Fruit fly (Drosophila melanogaster) whole organism, prepupa: Measurements from ENCODE around the gene Ipk2.

Experiments
- Blimp-1 ChIP-seq: fragments of 200-800 bp; sonication (Bioruptor generic); optimal IDR thresholded peaks from 3 replicates; lab custom pipeline; 2017; ENCODE audit warnings: missing biosample characterization, missing genetic modification characterization, mild to moderate bottlenecking, moderate library complexity, missing genetic modification reagents
- CG10631 ChIP-seq: fragments of 200-800 bp; sonication (Bioruptor generic); optimal IDR thresholded peaks from 2 replicates; lab custom pipeline; 2016; ENCODE audit warnings: missing biosample characterization, missing genetic modification characterization
- CG10669 ChIP-seq: fragments of 200-800 bp; sonication (Bioruptor generic); optimal IDR thresholded peaks from 3 replicates; lab custom pipeline; 2018; ENCODE audit warnings: missing biosample characterization, mild to moderate bottlenecking, missing genetic modification characterization, moderate library complexity
- CG11294 ChIP-seq: fragments of 200-800 bp; sonication (Bioruptor generic); IDR thresholded peaks from 2 replicates; pipeline ENCODE4 v1.3.6; 2022; ENCODE audit warnings: missing biosample characterization, missing genetic modification characterization
- CG11762 ChIP-seq: fragments of 200-800 bp; sonication (Bioruptor generic); optimal IDR thresholded peaks from 3 replicates; lab custom pipeline; 2016; ENCODE audit warnings: missing biosample characterization, missing genetic modification characterization; ENCODE audit not compliant: insufficient read depth
- CG11902 ChIP-seq: fragments of 200-800 bp; sonication (Bioruptor generic); optimal IDR thresholded peaks from 3 replicates; lab custom pipeline; 2016; ENCODE audit warnings: missing biosample characterization, missing genetic modification characterization
- CG1621 ChIP-seq: fragments of 200-800 bp; sonication (Bioruptor generic); optimal IDR thresholded peaks from 3 replicates; lab custom pipeline; 2018; ENCODE audit warnings: missing biosample characterization, mild to moderate bottlenecking, missing genetic modification characterization
- CG16779 ChIP-seq: fragments of 200-800 bp; sonication (Bioruptor generic); optimal IDR thresholded peaks from 3 replicates; lab custom pipeline; 2017; ENCODE audit warnings: missing biosample characterization, mild to moderate bottlenecking, missing genetic modification characterization
- CG3032 ChIP-seq: fragments of 200-800 bp; optimal IDR thresholded peaks from 2 replicates; lab custom pipeline; 2019; ENCODE audit warnings: missing biosample characterization, mild to moderate bottlenecking, missing genetic modification characterization, moderate library complexity
- CG31627 ChIP-seq: fragments of 200-800 bp; sonication (Bioruptor generic); optimal IDR thresholded peaks from 3 replicates; lab custom pipeline; 2016; ENCODE audit warnings: missing biosample characterization, missing genetic modification characterization
- CG32006 ChIP-seq: fragments of 200-800 bp; sonication (Bioruptor generic); optimal IDR thresholded peaks from 3 replicates; lab custom pipeline; 2017; ENCODE audit warnings: missing biosample characterization, mild to moderate bottlenecking, missing genetic modification characterization
- CG4318 ChIP-seq: fragments of 200-800 bp; sonication (Bioruptor generic); optimal IDR thresholded peaks from 3 replicates; lab custom pipeline; 2017; ENCODE audit warnings: missing biosample characterization, mild to moderate bottlenecking, missing genetic modification characterization
- CG6276 ChIP-seq: fragments of 200-800 bp; sonication (Bioruptor generic); optimal IDR thresholded peaks from 2 replicates; lab custom pipeline; 2017; ENCODE audit warnings: missing biosample characterization, mild to moderate bottlenecking, missing genetic modification characterization
- CG6792 ChIP-seq: fragments of 200-800 bp; sonication (Bioruptor generic); optimal IDR thresholded peaks from 3 replicates; lab custom pipeline; 2016; ENCODE audit warnings: missing biosample characterization, missing genetic modification characterization
- CG6854 ChIP-seq: fragments of 200-800 bp; sonication (Bioruptor generic); optimal IDR thresholded peaks from 2 replicates; lab custom pipeline; 2017; ENCODE audit warnings: missing biosample characterization, mild to moderate bottlenecking, missing genetic modification characterization
- CG7368 ChIP-seq: fragments of 200-800 bp; sonication (Bioruptor generic); optimal IDR thresholded peaks from 3 replicates; lab custom pipeline; 2016; ENCODE audit warnings: missing biosample characterization, missing genetic modification characterization
- CG8119 ChIP-seq: fragments of 200-800 bp; sonication (Bioruptor generic); IDR thresholded peaks from 3 replicates; pipeline ENCODE4 v1.3.6; 2022; ENCODE audit warnings: missing biosample characterization, missing genetic modification characterization
- CG8319 ChIP-seq: fragments of 200-800 bp; sonication (Bioruptor generic); optimal IDR thresholded peaks from 3 replicates; lab custom pipeline; 2016; ENCODE audit warnings: missing biosample characterization, missing genetic modification characterization
- CG8632 ChIP-seq: fragments of 200-800 bp; sonication (Bioruptor generic); optimal IDR thresholded peaks from 3 replicates; lab custom pipeline; 2016; ENCODE audit warnings: missing biosample characterization, missing genetic modification characterization
- CG9139 ChIP-seq: fragments of 200-800 bp; sonication (Bioruptor generic); optimal IDR thresholded peaks from 3 replicates; lab custom pipeline; 2017; ENCODE audit warnings: missing biosample characterization, mild to moderate bottlenecking, missing genetic modification characterization
- Eip75B ChIP-seq: fragments of 200-800 bp; sonication (Bioruptor generic); optimal IDR thresholded peaks from 3 replicates; lab custom pipeline; 2016; ENCODE audit warnings: missing biosample characterization, missing genetic modification characterization
- Eip78C ChIP-seq: fragments of 200-800 bp; sonication (Bioruptor generic); peaks from one replicate; lab custom pipeline; 2016; ENCODE audit warnings: missing biosample characterization, missing genetic modification characterization
- Eip93F ChIP-seq: fragments of 200-800 bp; sonication (Bioruptor generic); optimal IDR thresholded peaks from 2 replicates; lab custom pipeline; 2016; ENCODE audit warnings: missing biosample characterization, mild to moderate bottlenecking, missing genetic modification characterization
- Ets96B ChIP-seq: fragments of 200-800 bp; optimal IDR thresholded peaks from 2 replicates; lab custom pipeline; 2019; ENCODE audit warnings: missing biosample characterization, mild to moderate bottlenecking, missing genetic modification characterization, moderate library complexity
- Gug ChIP-seq: fragments of 200-800 bp; sonication (Bioruptor generic); IDR thresholded peaks from 2 replicates; pipeline ENCODE4 v1.3.6; 2022; ENCODE audit warnings: missing biosample characterization, missing genetic modification characterization
- Hr39 ChIP-seq: fragments of 200-800 bp; sonication (Bioruptor generic); optimal IDR thresholded peaks from 2 replicates; lab custom pipeline; 2016; ENCODE audit warnings: missing biosample characterization, missing genetic modification characterization
- Hr4 ChIP-seq: fragments of 200-800 bp; sonication (Bioruptor generic); optimal IDR thresholded peaks from 3 replicates; lab custom pipeline; 2016; ENCODE audit warnings: missing biosample characterization, missing genetic modification characterization
- Lpt ChIP-seq: fragments of 200-800 bp; sonication (Bioruptor generic); optimal IDR thresholded peaks from 3 replicates; lab custom pipeline; 2016; ENCODE audit warnings: missing biosample characterization, missing genetic modification characterization
- Met ChIP-seq: fragments of 200-800 bp; sonication (Bioruptor generic); optimal IDR thresholded peaks from 3 replicates; lab custom pipeline; 2016; ENCODE audit warnings: missing biosample characterization, missing genetic modification characterization
- OdsH ChIP-seq: fragments of 200-800 bp; sonication (Bioruptor generic); optimal IDR thresholded peaks from 3 replicates; lab custom pipeline; 2016; ENCODE audit warnings: missing biosample characterization, missing genetic modification characterization
- Smox ChIP-seq: fragments of 200-800 bp; sonication (Bioruptor generic); optimal IDR thresholded peaks from 3 replicates; lab custom pipeline; 2016; ENCODE audit warnings: missing biosample characterization, missing genetic modification characterization
- Sox14 ChIP-seq: fragments of 200-800 bp; sonication (Bioruptor generic); optimal IDR thresholded peaks from 3 replicates; lab custom pipeline; 2016; ENCODE audit warnings: missing biosample characterization, missing genetic modification characterization
- Sox15 ChIP-seq: fragments of 200-800 bp; sonication (Bioruptor generic); optimal IDR thresholded peaks from 3 replicates; lab custom pipeline; 2016; ENCODE audit warnings: missing biosample characterization, missing genetic modification characterization
- acj6 ChIP-seq: fragments of 200-800 bp; sonication (Bioruptor generic); optimal IDR thresholded peaks from 3 replicates; lab custom pipeline; 2016; ENCODE audit warnings: missing biosample characterization, missing genetic modification characterization
- cyc ChIP-seq: fragments of 200-800 bp; sonication (Bioruptor generic); optimal IDR thresholded peaks from 3 replicates; lab custom pipeline; 2016; ENCODE audit warnings: missing biosample characterization, missing genetic modification characterization
- dac ChIP-seq: fragments of 200-800 bp; sonication (Bioruptor generic); optimal IDR thresholded peaks from 2 replicates; lab custom pipeline; 2017; ENCODE audit warnings: missing biosample characterization, mild to moderate bottlenecking, missing genetic modification characterization
- dsx ChIP-seq: fragments of 200-800 bp; optimal IDR thresholded peaks from 3 replicates; lab custom pipeline; 2019; ENCODE audit warnings: missing biosample characterization, mild to moderate bottlenecking, missing genetic modification characterization, moderate library complexity; ENCODE audit not compliant: poor library complexity, severe bottlenecking
- eg ChIP-seq: fragments of 200-800 bp; sonication (Bioruptor generic); IDR thresholded peaks from 3 replicates; pipeline ENCODE4 v1.3.6; 2022; ENCODE audit warnings: missing biosample characterization, missing genetic modification characterization
- esn ChIP-seq: fragments of 200-800 bp; sonication (Bioruptor generic); optimal IDR thresholded peaks from 2 replicates; lab custom pipeline; 2016; ENCODE audit warnings: missing biosample characterization, mild to moderate bottlenecking, missing genetic modification characterization, moderate library complexity
- fd59A ChIP-seq: fragments of 200-800 bp; sonication (Bioruptor generic); optimal IDR thresholded peaks from 2 replicates; lab custom pipeline; 2017; ENCODE audit warnings: missing biosample characterization, mild to moderate bottlenecking, missing genetic modification characterization, missing genetic modification reagents
- fd85E ChIP-seq: fragments of 200-800 bp; sonication (Bioruptor generic); optimal IDR thresholded peaks from 3 replicates; lab custom pipeline; 2016; ENCODE audit warnings: missing biosample characterization, missing genetic modification characterization
- fkh ChIP-seq: fragments of 200-800 bp; sonication (Bioruptor generic); optimal IDR thresholded peaks from 3 replicates; lab custom pipeline; 2017; ENCODE audit warnings: missing biosample characterization, mild to moderate bottlenecking, missing genetic modification characterization, moderate library complexity
- lz ChIP-seq: fragments of 200-800 bp; sonication (Bioruptor generic); optimal IDR thresholded peaks from 3 replicates; lab custom pipeline; 2016; ENCODE audit warnings: missing biosample characterization, missing genetic modification characterization
- net ChIP-seq: fragments of 200-800 bp; sonication (Bioruptor generic); optimal IDR thresholded peaks from 3 replicates; lab custom pipeline; 2016; ENCODE audit warnings: missing biosample characterization, missing genetic modification characterization
- salr ChIP-seq, 2 experiments: fragments of 200-800 bp; sonication (Bioruptor generic); optimal IDR thresholded peaks; 3 replicates each; lab custom pipeline; 2016 to 2018; ENCODE audit warnings: missing biosample characterization in 2 of 2, missing genetic modification characterization in 2 of 2, mild to moderate bottlenecking in 1 of 2
- spab ChIP-seq: fragments of 200-800 bp; sonication (Bioruptor generic); optimal IDR thresholded peaks from 2 replicates; lab custom pipeline; 2017; ENCODE audit warnings: missing biosample characterization, mild to moderate bottlenecking, missing genetic modification characterization, missing genetic modification reagents
- ss ChIP-seq, 2 experiments: fragments of 200-800 bp; sonication (Bioruptor generic); optimal IDR thresholded peaks; 2 replicates in 1 of 2; 3 replicates in 1 of 2; lab custom pipeline; 2017 to 2018; ENCODE audit warnings: mild to moderate bottlenecking in 2 of 2, missing biosample characterization in 2 of 2, missing genetic modification characterization in 2 of 2, moderate library complexity in 1 of 2
- svp ChIP-seq: fragments of 200-800 bp; sonication (Bioruptor generic); peaks from one replicate; lab custom pipeline; 2016; ENCODE audit warnings: missing biosample characterization, missing genetic modification characterization

Gene Ipk2

dm6 chr2L:604060-604459, 30.0 kb upstream of the Ipk2 start (continued):
- TF ChIP-seq salr (GFP tag; optimal IDR thresholded peaks at IDR 0.05; lab: Kevin White, UChicago): peak in 1 of 2 experiments; percentile 21
- no peak for TF ChIP-seq CG8319
- TF ChIP-seq Lpt (GFP tag; lab: Kevin White, UChicago): peak; percentile 46
- TF ChIP-seq CG7368 (GFP tag; lab: Kevin White, UChicago): no peak
- no peak for TF ChIP-seq CG3032 (tag; lab: Kevin White, UChicago)
- TF ChIP-seq Hr4 (GFP tag; lab: Kevin White, UChicago): peak; percentile 82
- TF ChIP-seq cyc (GFP tag; lab: Kevin White, UChicago): no peak
- TF ChIP-seq CG4318 (GFP tag; lab: Kevin White, UChicago): peak; percentile 56
- peak; percentile 78 for TF ChIP-seq CG6276 (GFP tag; lab: Kevin White, UChicago)
- TF ChIP-seq net: peak; percentile 42
- TF ChIP-seq eg (GFP tag; lab: Robert Waterston, UW): peak; percentile 88
- peak; percentile 57 for TF ChIP-seq dac (GFP tag; lab: Kevin White, UChicago)
- peak; percentile 9 for TF ChIP-seq esn (GFP tag; lab: Kevin White, UChicago)
- TF ChIP-seq CG6854 (GFP tag; lab: Kevin White, UChicago): no peak
- no peak for TF ChIP-seq fkh (GFP tag; lab: Kevin White, UChicago)

- TF ChIP-seq CG8119: no peak
- TF ChIP-seq Met: peak; percentile 53
- TF ChIP-seq ss (GFP tag; optimal IDR thresholded peaks at IDR 0.05; lab: Kevin White, UChicago): no peak
- peak; percentile 90 for TF ChIP-seq fkh (GFP tag; lab: Kevin White, UChicago)
- TF ChIP-seq CG16779: no peak
- TF ChIP-seq Sox15 (GFP tag; lab: Kevin White, UChicago): no peak
- TF ChIP-seq CG6792: peak; percentile 10
- TF ChIP-seq Hr4 (GFP tag; lab: Kevin White, UChicago): peak; percentile 58
- TF ChIP-seq net: peak; percentile 1
- TF ChIP-seq CG11762 (GFP tag; lab: Kevin White, UChicago): no peak
- TF ChIP-seq CG8319: no peak
- no peak for TF ChIP-seq spab (GFP tag; lab: Kevin White, UChicago)
- peak; percentile 17 for TF ChIP-seq Smox
- no peak for TF ChIP-seq salr (GFP tag; optimal IDR thresholded peaks at IDR 0.05; lab: Kevin White, UChicago)
- peak; percentile 31 for TF ChIP-seq acj6
- no peak for TF ChIP-seq fd85E (GFP tag; lab: Kevin White, UChicago)
- no peak for TF ChIP-seq CG8632 (GFP tag; lab: Kevin White, UChicago)
- TF ChIP-seq Hr39: peak; percentile 51
- no peak for TF ChIP-seq Ets96B (tag; lab: Kevin White, UChicago)
- TF ChIP-seq Gug: no peak
- no peak for TF ChIP-seq CG11902 (GFP tag; lab: Kevin White, UChicago)
- no peak for TF ChIP-seq CG32006
- TF ChIP-seq fd59A (GFP tag; lab: Kevin White, UChicago): no peak
- TF ChIP-seq CG10669 (GFP tag; lab: Kevin White, UChicago): no peak
- TF ChIP-seq dsx: no peak
- TF ChIP-seq svp (GFP tag; lab: Kevin White, UChicago): peak; percentile 61
- no peak for TF ChIP-seq CG11294 (GFP tag; lab: Robert Waterston, UW)
- no peak for TF ChIP-seq dac (GFP tag; lab: Kevin White, UChicago)
- peak; percentile 34 for TF ChIP-seq OdsH (GFP tag; lab: Kevin White, UChicago)
- TF ChIP-seq Eip93F (GFP tag; lab: Kevin White, UChicago): no peak
- TF ChIP-seq CG6276 (GFP tag; lab: Kevin White, UChicago): no peak
- peak; percentile 60 for TF ChIP-seq esn (GFP tag; lab: Kevin White, UChicago)
- TF ChIP-seq CG6854 (GFP tag; lab: Kevin White, UChicago): no peak
- peak; percentile 82 for TF ChIP-seq Eip78C
- peak; percentile 11 for TF ChIP-seq Eip75B
- TF ChIP-seq CG31627 (GFP tag; lab: Kevin White, UChicago): peak; percentile 56
- TF ChIP-seq CG9139 (GFP tag; lab: Kevin White, UChicago): no peak
- no peak for TF ChIP-seq CG1621 (tag; lab: Kevin White, UChicago)
- peak; percentile 46 for TF ChIP-seq Sox14 (GFP tag; lab: Kevin White, UChicago)
- peak; percentile 46 for TF ChIP-seq CG10631 (GFP tag; lab: Kevin White, UChicago)
- peak; percentile 44 for TF ChIP-seq lz (GFP tag; lab: Kevin White, UChicago)
- no peak for TF ChIP-seq eg (GFP tag; lab: Robert Waterston, UW)
- no peak for TF ChIP-seq Blimp-1
These were observed 28.4 kb upstream of the Ipk2 start, which contains the start of gene CG13689 for dm6 chr2L:602439-602879. Gene CG13689, plus strand, starts transcription at chr2L:602813.
